Fruit fly (Drosophila melanogaster) whole organism, embryonic: ENCODE data around the gene scyl.

Experiments used
- Adf1 ChIP-seq: fragments of 200-800 bp; sonication (Bioruptor generic); IDR thresholded peaks from 2 replicates; pipeline ENCODE4 v1.3.6; 2022; ENCODE audit warnings: missing biosample characterization, missing genetic modification characterization
- Asciz ChIP-seq: fragments of 200-800 bp; sonication (Bioruptor generic); optimal IDR thresholded peaks from 2 replicates; lab custom pipeline; 2017; ENCODE audit warnings: missing biosample characterization, mild to moderate bottlenecking, missing genetic modification characterization, missing genetic modification reagents
- CG10267 ChIP-seq: fragments of 200-800 bp; sonication (Bioruptor generic); optimal IDR thresholded peaks from 2 replicates; lab custom pipeline; 2018; ENCODE audit warnings: missing biosample characterization, mild to moderate bottlenecking, missing genetic modification characterization, moderate library complexity
- CG10462 ChIP-seq: fragments of 200-800 bp; sonication (Bioruptor generic); optimal IDR thresholded peaks from 2 replicates; lab custom pipeline; 2016; ENCODE audit warnings: missing biosample characterization, missing genetic modification characterization
- CG10959 ChIP-seq: fragments of 200-800 bp; sonication (Bioruptor generic); IDR thresholded peaks from 2 replicates; pipeline ENCODE4 v1.3.6; 2022; ENCODE audit warnings: missing biosample characterization, missing genetic modification characterization
- CG11456 ChIP-seq: fragments of 200-800 bp; sonication (Bioruptor generic); IDR thresholded peaks from 3 replicates; pipeline ENCODE4 v1.3.6; 2022; ENCODE audit warnings: missing biosample characterization, missing genetic modification characterization
- CG11560 ChIP-seq: fragments of 200-800 bp; sonication (Bioruptor generic); IDR thresholded peaks from 3 replicates; pipeline ENCODE4 v1.3.6; 2022; ENCODE audit warnings: missing biosample characterization, missing genetic modification characterization
- CG12219 ChIP-seq: fragments of 200-800 bp; sonication (Bioruptor generic); optimal IDR thresholded peaks from 3 replicates; lab custom pipeline; 2018; ENCODE audit warnings: missing biosample characterization, mild to moderate bottlenecking, missing genetic modification characterization
- CG12299 ChIP-seq: fragments of 200-800 bp; sonication (Bioruptor generic); optimal IDR thresholded peaks from 2 replicates; lab custom pipeline; 2018; ENCODE audit warnings: missing biosample characterization, mild to moderate bottlenecking, missing genetic modification characterization
- CG1233 ChIP-seq: fragments of 200-800 bp; sonication (Bioruptor generic); optimal IDR thresholded peaks from 4 replicates; lab custom pipeline; 2018; ENCODE audit warnings: missing biosample characterization, mild to moderate bottlenecking, missing genetic modification characterization
- CG13894 ChIP-seq: fragments of 200-800 bp; sonication (Bioruptor generic); optimal IDR thresholded peaks from 3 replicates; lab custom pipeline; 2018; ENCODE audit warnings: missing biosample characterization, mild to moderate bottlenecking, missing genetic modification characterization, moderate library complexity
- CG14014 ChIP-seq: fragments of 200-800 bp; sonication (Bioruptor generic); IDR thresholded peaks from 2 replicates; pipeline ENCODE4 v1.3.6; 2022; ENCODE audit warnings: missing biosample characterization, missing genetic modification characterization
- CG14441 ChIP-seq: fragments of 200-800 bp; sonication (Bioruptor generic); IDR thresholded peaks from 2 replicates; pipeline ENCODE4 v1.3.6; 2022; ENCODE audit warnings: missing biosample characterization, missing genetic modification characterization
- CG2202 ChIP-seq: fragments of 200-800 bp; sonication (Bioruptor generic); optimal IDR thresholded peaks from 2 replicates; lab custom pipeline; 2018; ENCODE audit warnings: missing biosample characterization, mild to moderate bottlenecking, missing genetic modification characterization
- CG3065 ChIP-seq: fragments of 200-800 bp; sonication (Bioruptor generic); optimal IDR thresholded peaks from 2 replicates; lab custom pipeline; 2016; ENCODE audit warnings: missing biosample characterization, missing genetic modification characterization
- CG33213 ChIP-seq: fragments of 200-800 bp; sonication (Bioruptor generic); optimal IDR thresholded peaks from 3 replicates; lab custom pipeline; 2016; ENCODE audit warnings: missing biosample characterization, missing genetic modification characterization
- CG4617 ChIP-seq: fragments of 200-800 bp; sonication (Bioruptor generic); optimal IDR thresholded peaks from 3 replicates; lab custom pipeline; 2016; ENCODE audit warnings: missing biosample characterization, missing genetic modification characterization, borderline replicate concordance
- CG8478 ChIP-seq: fragments of >200 bp; optimal IDR thresholded peaks from 2 replicates; lab custom pipeline; 2018
- CG9437 ChIP-seq: fragments of 200-800 bp; sonication (Bioruptor generic); optimal IDR thresholded peaks from 2 replicates; lab custom pipeline; 2018; ENCODE audit warnings: missing biosample characterization, mild to moderate bottlenecking, missing genetic modification characterization
- Chrac-16 ChIP-seq: fragments of 200-800 bp; sonication (Bioruptor generic); optimal IDR thresholded peaks from 3 replicates; lab custom pipeline; 2016; ENCODE audit warnings: missing biosample characterization, missing genetic modification characterization
- Doc3 ChIP-seq: fragments of 200-800 bp; sonication (Bioruptor generic); IDR thresholded peaks from 3 replicates; pipeline ENCODE4 v1.3.6; 2022; ENCODE audit warnings: missing biosample characterization, missing genetic modification characterization; ENCODE audit not compliant: partially characterized antibody
- Eip74EF ChIP-seq, 2 experiments: fragments of 200-800 bp in 1 of 2; fragments of >200 bp in 1 of 2; sonication (Bioruptor generic) in 1 of 2; optimal IDR thresholded peaks; 2 replicates each; lab custom pipeline; 2017 to 2019; ENCODE audit warnings: missing biosample characterization in 2 of 2, missing genetic modification characterization in 2 of 2, mild to moderate bottlenecking in 1 of 2, moderate library complexity in 1 of 2
- HmgZ ChIP-seq: fragments of 200-800 bp; sonication (Bioruptor generic); optimal IDR thresholded peaks from 2 replicates; lab custom pipeline; 2018; ENCODE audit warnings: missing biosample characterization, mild to moderate bottlenecking, missing genetic modification characterization
- Hr78 ChIP-seq, 2 experiments: fragments of 200-800 bp in 1 of 2; fragments of >200 bp in 1 of 2; sonication (Bioruptor generic) in 1 of 2; optimal IDR thresholded peaks; 2 replicates each; lab custom pipeline; 2017 to 2019; ENCODE audit warnings: missing biosample characterization in 2 of 2, missing genetic modification characterization in 2 of 2, mild to moderate bottlenecking in 1 of 2, moderate library complexity in 1 of 2
- Mrtf ChIP-seq: fragments of 200-800 bp; sonication (Bioruptor generic); IDR thresholded peaks from 3 replicates; pipeline ENCODE4 v1.3.6; 2022; ENCODE audit warnings: missing biosample characterization, missing genetic modification characterization
- NfI ChIP-seq: fragments of 200-800 bp; sonication (Bioruptor generic); optimal IDR thresholded peaks from 3 replicates; lab custom pipeline; 2018; ENCODE audit warnings: missing biosample characterization, mild to moderate bottlenecking, missing genetic modification characterization, moderate library complexity
- Side ChIP-seq: fragments of 200-800 bp; sonication (Bioruptor generic); optimal IDR thresholded peaks from 2 replicates; lab custom pipeline; 2016; ENCODE audit warnings: missing biosample characterization, missing genetic modification characterization
- Six4 ChIP-seq: fragments of 200-800 bp; sonication (Bioruptor generic); optimal IDR thresholded peaks from 2 replicates; lab custom pipeline; 2016; ENCODE audit warnings: missing biosample characterization, missing genetic modification characterization
- Sox102F ChIP-seq: fragments of 200-800 bp; sonication (Bioruptor generic); optimal IDR thresholded peaks from 2 replicates; lab custom pipeline; 2018; ENCODE audit warnings: missing biosample characterization, mild to moderate bottlenecking, missing genetic modification characterization, moderate library complexity
- ara ChIP-seq: fragments of 200-800 bp; sonication (Bioruptor generic); IDR thresholded peaks from 2 replicates; pipeline ENCODE4 v1.3.6; 2022; ENCODE audit warnings: missing biosample characterization, missing genetic modification characterization
- ash1 ChIP-seq: fragments of 200-800 bp; sonication (Bioruptor generic); optimal IDR thresholded peaks from 2 replicates; lab custom pipeline; 2018; ENCODE audit warnings: missing biosample characterization, mild to moderate bottlenecking, missing genetic modification characterization
- bbx ChIP-seq: fragments of 200-800 bp; sonication (Bioruptor generic); IDR thresholded peaks from 2 replicates; pipeline ENCODE4 v1.3.6; 2022; ENCODE audit warnings: missing biosample characterization, missing genetic modification characterization; ENCODE audit not compliant: partially characterized antibody
- chn ChIP-seq: fragments of 200-800 bp; sonication (Bioruptor generic); optimal IDR thresholded peaks from 2 replicates; lab custom pipeline; 2016; ENCODE audit warnings: missing biosample characterization, missing genetic modification characterization
- crp ChIP-seq, 2 experiments: fragments of 200-800 bp; sonication (Bioruptor generic); optimal IDR thresholded peaks; 2 replicates in 1 of 2; 3 replicates in 1 of 2; lab custom pipeline; 2017; ENCODE audit warnings: missing biosample characterization in 2 of 2, missing genetic modification characterization in 2 of 2, mild to moderate bottlenecking in 1 of 2, moderate library complexity in 1 of 2
- eyg ChIP-seq: fragments of 200-800 bp; sonication (Bioruptor generic); optimal IDR thresholded peaks from 3 replicates; lab custom pipeline; 2016; ENCODE audit warnings: missing biosample characterization, missing genetic modification characterization
- gt ChIP-seq: fragments of 200-800 bp; sonication (Bioruptor generic); IDR thresholded peaks from 2 replicates; pipeline ENCODE4 v1.3.6; 2022; ENCODE audit warnings: missing biosample characterization, missing genetic modification characterization
- kay ChIP-seq: fragments of 200-800 bp; sonication (Bioruptor generic); optimal IDR thresholded peaks from 2 replicates; lab custom pipeline; 2016; ENCODE audit warnings: missing biosample characterization, missing genetic modification characterization
- lilli ChIP-seq: fragments of 200-800 bp; sonication (Bioruptor generic); optimal IDR thresholded peaks from 3 replicates; lab custom pipeline; 2016; ENCODE audit warnings: missing biosample characterization, missing genetic modification characterization
- pho ChIP-seq: fragments of 200-800 bp; sonication (Bioruptor generic); optimal IDR thresholded peaks from 2 replicates; lab custom pipeline; 2016; ENCODE audit warnings: missing biosample characterization, missing genetic modification characterization
- prd ChIP-seq, 3 experiments: fragments of >200 bp in 2 of 3; fragments of 200-800 bp in 1 of 3; sonication (Bioruptor generic) in 1 of 3; optimal IDR thresholded peaks in 2 of 3; IDR thresholded peaks in 1 of 3; 2 replicates in 2 of 3; 3 replicates in 1 of 3; pipeline versions ENCODE4 v1.3.6 to Lab custom; 2017 to 2022; ENCODE audit warnings: missing biosample characterization in 1 of 3, missing genetic modification characterization in 1 of 3
- sens ChIP-seq: fragments of 200-800 bp; sonication (Bioruptor generic); peaks from one replicate; lab custom pipeline; 2016; ENCODE audit warnings: missing biosample characterization, missing genetic modification characterization
- sens-2 ChIP-seq: fragments of 200-800 bp; sonication (Bioruptor generic); IDR thresholded peaks from 2 replicates; pipeline ENCODE4 v1.3.6; 2022; ENCODE audit warnings: missing biosample characterization, missing genetic modification characterization
- seq ChIP-seq: fragments of 200-800 bp; sonication (Bioruptor generic); IDR thresholded peaks from 2 replicates; pipeline ENCODE4 v1.3.6; 2022; ENCODE audit warnings: missing biosample characterization, missing genetic modification characterization
- tup ChIP-seq: fragments of 200-800 bp; sonication (Bioruptor generic); optimal IDR thresholded peaks from 2 replicates; lab custom pipeline; 2016; ENCODE audit warnings: missing biosample characterization, mild to moderate bottlenecking, missing genetic modification characterization, moderate library complexity
- tx ChIP-seq: fragments of 200-800 bp; sonication (Bioruptor generic); optimal IDR thresholded peaks from 2 replicates; lab custom pipeline; 2016; ENCODE audit warnings: missing biosample characterization, missing genetic modification characterization
- unc-4 ChIP-seq: fragments of 200-800 bp; sonication (Bioruptor generic); IDR thresholded peaks from 2 replicates; pipeline ENCODE4 v1.3.6; 2022; ENCODE audit warnings: missing biosample characterization, missing genetic modification characterization; ENCODE audit not compliant: partially characterized antibody
- unpg ChIP-seq: fragments of 200-800 bp; sonication (Bioruptor generic); optimal IDR thresholded peaks from 3 replicates; lab custom pipeline; 2018; ENCODE audit warnings: missing biosample characterization, mild to moderate bottlenecking, missing genetic modification characterization, moderate library complexity
- wor ChIP-seq: fragments of 200-800 bp; sonication (Bioruptor generic); IDR thresholded peaks from 2 replicates; pipeline ENCODE4 v1.3.6; 2022; ENCODE audit warnings: missing biosample characterization, missing genetic modification characterization

The scyl gene

DNA sequence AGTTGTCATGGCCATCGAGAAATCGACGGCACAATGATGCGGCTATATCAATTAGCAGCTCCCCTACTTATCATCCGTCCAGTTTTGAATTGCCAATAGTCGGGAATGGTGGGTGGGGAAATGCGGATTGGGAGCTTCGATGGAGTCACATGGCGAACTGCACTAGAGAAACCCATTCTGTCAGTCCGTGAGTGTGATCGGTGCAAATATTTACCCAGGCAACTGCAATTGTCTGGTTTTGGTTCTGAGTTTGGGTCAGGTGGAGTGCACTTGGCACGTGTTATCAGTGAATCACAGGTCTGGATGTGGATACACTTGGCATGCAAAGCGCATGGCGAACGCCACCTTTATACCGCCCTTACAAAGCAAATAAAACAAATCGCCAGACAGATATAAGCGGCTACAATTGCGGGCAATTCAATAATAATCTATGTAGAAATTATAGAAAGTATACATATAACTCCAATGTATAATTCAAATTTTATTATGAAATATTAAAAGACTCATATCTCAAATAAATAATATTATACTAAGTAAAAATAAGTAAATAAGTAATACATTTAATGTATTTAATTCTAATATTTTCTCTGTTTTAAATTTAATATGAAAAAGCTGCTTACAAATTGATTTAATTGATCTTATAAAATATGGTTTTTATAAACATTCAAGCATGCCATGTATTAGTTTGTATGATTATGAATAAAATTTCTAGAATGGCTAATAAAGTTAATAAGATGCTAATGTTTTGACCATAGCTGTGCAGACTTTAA, 20.3 kb downstream of the scyl start (continued):
- no peak for TF ChIP-seq Adf1 (GFP tag; lab: Robert Waterston, UW)
- no peak for TF ChIP-seq HmgZ
- no peak for TF ChIP-seq unpg
- TF ChIP-seq prd (optimal IDR thresholded peaks at IDR 0.05; lab: Kevin White, UChicago), result no peak
- no peak for TF ChIP-seq prd (GFP tag; IDR thresholded peaks at IDR 0.05; lab: Robert Waterston, UW)
- no peak for TF ChIP-seq seq (GFP tag; lab: Robert Waterston, UW)
- TF ChIP-seq kay, result no peak
- TF ChIP-seq CG10462 (GFP tag; lab: Kevin White, UChicago), result no peak
- TF ChIP-seq CG3065 (GFP tag; lab: Kevin White, UChicago), result no peak
- TF ChIP-seq unc-4, result no peak
- TF ChIP-seq Sox102F (GFP tag; lab: Kevin White, UChicago), result no peak
- TF ChIP-seq ara (GFP tag; lab: Robert Waterston, UW), result no peak
- no peak for TF ChIP-seq Eip74EF (GFP tag; optimal IDR thresholded peaks at IDR 0.05; lab: Kevin White, UChicago)
- TF ChIP-seq CG10959, result no peak
- TF ChIP-seq Asciz (GFP tag; lab: Kevin White, UChicago), result no peak
- TF ChIP-seq CG14441 (GFP tag; lab: Robert Waterston, UW), result no peak
- TF ChIP-seq gt, result no peak
- no peak for TF ChIP-seq CG12219 (GFP tag; lab: Kevin White, UChicago)
- no peak for TF ChIP-seq tup (GFP tag; lab: Kevin White, UChicago)
- no peak for TF ChIP-seq sens (GFP tag; lab: Kevin White, UChicago)
- TF ChIP-seq sens-2 (GFP tag; lab: Robert Waterston, UW), result peak; percentile 52; the same call in 1 of the 2 replicates
- no peak for TF ChIP-seq CG1233
- no peak for TF ChIP-seq Hr78 (GFP tag; optimal IDR thresholded peaks at IDR 0.05; lab: Kevin White, UChicago)
- TF ChIP-seq CG12299 (tag; lab: Kevin White, UChicago), result no peak
- TF ChIP-seq CG11560 (tag; lab: Robert Waterston, UW), result no peak
- TF ChIP-seq tx (GFP tag; lab: Kevin White, UChicago), result no peak
- TF ChIP-seq CG13894 (tag; lab: Kevin White, UChicago), result no peak
- no peak for TF ChIP-seq CG11456 (GFP tag; lab: Robert Waterston, UW)
- TF ChIP-seq CG33213, result no peak
- no peak for TF ChIP-seq NfI (GFP tag; lab: Kevin White, UChicago)
- no peak for TF ChIP-seq Side (GFP tag; lab: Kevin White, UChicago)
- peak; percentile 21 for TF ChIP-seq CG9437
- TF ChIP-seq wor, result no peak
- TF ChIP-seq Doc3 (GFP tag; lab: Robert Waterston, UW), result no peak
- TF ChIP-seq chn (GFP tag; lab: Kevin White, UChicago), result no peak
- TF ChIP-seq Mrtf (GFP tag; lab: Robert Waterston, UW), result no peak
- no peak for TF ChIP-seq bbx (GFP tag; lab: Robert Waterston, UW)
- no peak for TF ChIP-seq CG14014 (GFP tag; lab: Robert Waterston, UW)
- TF ChIP-seq Chrac-16, result no peak
- TF ChIP-seq lilli (GFP tag; lab: Kevin White, UChicago), result no peak
- no peak for TF ChIP-seq CG2202
- TF ChIP-seq ash1 (GFP tag; lab: Kevin White, UChicago), result no peak
- TF ChIP-seq crp (GFP tag; optimal IDR thresholded peaks at IDR 0.05; lab: Kevin White, UChicago), result no peak
- TF ChIP-seq CG8478, result no peak
- no peak for TF ChIP-seq pho
- TF ChIP-seq CG4617, result no peak
- TF ChIP-seq CG10267, result peak; percentile 3
- TF ChIP-seq Six4, result no peak
- no peak for TF ChIP-seq eyg (GFP tag; lab: Kevin White, UChicago)
